Fruit fly (Drosophila melanogaster): Measurements from ENCODE around the gene CG43391.

Gene CG43391

dm6 chr3L:11555662-11556460 is 25.0 kb downstream of the CG43391 start (continued):
- TF ChIP-seq tll (GFP tag; optimal IDR thresholded peaks at IDR 0.05) = no peak
- peak; percentile 5 for TF ChIP-seq CG7786 (GFP tag; optimal IDR thresholded peaks at IDR 0.05)
- TF ChIP-seq nau (GFP tag; optimal IDR thresholded peaks at IDR 0.05) = peak; percentile 4
- peak; percentile 42 for TF ChIP-seq CG8089 (GFP tag; optimal IDR thresholded peaks at IDR 0.05)
- TF ChIP-seq Abd-B (GFP tag; optimal IDR thresholded peaks at IDR 0.05) = peak; percentile 64
- TF ChIP-seq slbo (GFP tag; IDR thresholded peaks at IDR 0.05) = peak; percentile 72
- peak; percentile 65 for TF ChIP-seq CG32532 (GFP tag; IDR thresholded peaks at IDR 0.05)
- TF ChIP-seq CG18262 (tag; optimal IDR thresholded peaks at IDR 0.05) = peak; percentile 89
- TF ChIP-seq amos (GFP tag; IDR thresholded peaks at IDR 0.05; ENCODE audit: partially characterized antibody) = no peak; the same call in 1 of the 2 replicates
- TF ChIP-seq NfI (GFP tag; optimal IDR thresholded peaks at IDR 0.05) = peak; percentile 39
- no peak for TF ChIP-seq CG11085 (GFP tag; IDR thresholded peaks at IDR 0.05)
- peak; percentile 59 for TF ChIP-seq CG18764 (GFP tag; optimal IDR thresholded peaks at IDR 0.05)
- TF ChIP-seq CG10462 (GFP tag; optimal IDR thresholded peaks at IDR 0.05) = peak; percentile 52
- TF ChIP-seq Jarid2 (GFP tag; optimal IDR thresholded peaks at IDR 0.05) = peak; percentile 34
- peak; percentile 62; the same call in 1 of the 2 replicates for TF ChIP-seq ranshi (GFP tag; IDR thresholded peaks at IDR 0.05)
- peak; percentile 51; the same call in 1 of the 2 replicates for TF ChIP-seq Bgb (GFP tag; IDR thresholded peaks at IDR 0.05; ENCODE audit: partially characterized antibody)
- no peak for TF ChIP-seq sima (GFP tag; optimal IDR thresholded peaks at IDR 0.05)
- TF ChIP-seq sr (GFP tag; IDR thresholded peaks at IDR 0.05) = no peak
- peak; percentile 72 for TF ChIP-seq Hmr (GFP tag; optimal IDR thresholded peaks at IDR 0.05)
- TF ChIP-seq H15 (GFP tag; IDR thresholded peaks at IDR 0.05) = 0 out of 3 replicates have a peak, but pooled peaks have one; percentile 33
- TF ChIP-seq cad (GFP tag; optimal IDR thresholded peaks at IDR 0.05) = no peak
- peak; percentile 46 for TF ChIP-seq Spps (tag; optimal IDR thresholded peaks at IDR 0.05)
- TF ChIP-seq cwo (GFP tag; optimal IDR thresholded peaks at IDR 0.05) = peak; percentile 49
- TF ChIP-seq nerfin-1 (tag; optimal IDR thresholded peaks at IDR 0.05) = peak; percentile 77
- no peak for TF ChIP-seq Sin3A (optimal IDR thresholded peaks at IDR 0.05)
- TF ChIP-seq CG15514 (GFP tag; optimal IDR thresholded peaks at IDR 0.05) = peak; percentile 9
- peak; percentile 83 for TF ChIP-seq CG17829 (tag; optimal IDR thresholded peaks at IDR 0.05)
- TF ChIP-seq CG10565 (GFP tag; optimal IDR thresholded peaks at IDR 0.05) = no peak
- no peak for TF ChIP-seq h (optimal IDR thresholded peaks at IDR 0.05)
- peak; percentile 24 for TF ChIP-seq Atf-2 (GFP tag; optimal IDR thresholded peaks at IDR 0.05)
- TF ChIP-seq HLHmδ (GFP tag; optimal IDR thresholded peaks at IDR 0.05) = peak; percentile 44
- TF ChIP-seq CG4424 (GFP tag; optimal IDR thresholded peaks at IDR 0.05) = peak; percentile 71
- no peak for TF ChIP-seq CG7271 (tag; optimal IDR thresholded peaks at IDR 0.05)
- peak; percentile 70 for TF ChIP-seq Camta (GFP tag; optimal IDR thresholded peaks at IDR 0.05)
- TF ChIP-seq CG5245 (GFP tag; optimal IDR thresholded peaks at IDR 0.05) = no peak
- TF ChIP-seq Neu2 (GFP tag; optimal IDR thresholded peaks at IDR 0.05; ENCODE audit: borderline replicate concordance) = no peak
- TF ChIP-seq CG34422 (GFP tag; IDR thresholded peaks at IDR 0.05) = no peak
- TF ChIP-seq CG12104 (GFP tag; optimal IDR thresholded peaks at IDR 0.05) = peak; percentile 60
- peak; percentile 76 for TF ChIP-seq CG30403 (GFP tag; optimal IDR thresholded peaks at IDR 0.05)
- TF ChIP-seq CG10209 (GFP tag; optimal IDR thresholded peaks at IDR 0.05) = peak; percentile 79
- no peak for TF ChIP-seq CG2129 (GFP tag; IDR thresholded peaks at IDR 0.05; ENCODE audit: partially characterized antibody)
- TF ChIP-seq Antp (GFP tag; optimal IDR thresholded peaks at IDR 0.05) = no peak
- peak; percentile 92 for TF ChIP-seq CG4360 (GFP tag; IDR thresholded peaks at IDR 0.05)
- TF ChIP-seq Ada2b (GFP tag; IDR thresholded peaks at IDR 0.05) = peak; percentile 52; the same call in 1 of the 2 replicates
- TF ChIP-seq pfk (GFP tag; optimal IDR thresholded peaks at IDR 0.05) = no peak
- TF ChIP-seq CG1529 (GFP tag; optimal IDR thresholded peaks at IDR 0.05) = peak; percentile 61
- no peak for TF ChIP-seq Ets65A (GFP tag)
- TF ChIP-seq CG6854 (GFP tag; optimal IDR thresholded peaks at IDR 0.05) = peak; percentile 49
- peak; percentile 45 for TF ChIP-seq sd (tag; optimal IDR thresholded peaks at IDR 0.05)
